Worm (Caenorhabditis elegans): ENCODE measurements around the gene K02H11.9.

- TF ChIP-seq snpc-4 (tag; optimal IDR thresholded peaks at IDR 0.05), result no peak
- no peak for TF ChIP-seq sptf-1 (tag; optimal IDR thresholded peaks at IDR 0.05)
- TF ChIP-seq unc-62 (GFP tag; optimal IDR thresholded peaks at IDR 0.05), result no peak
- TF ChIP-seq ztf-11 (tag; optimal IDR thresholded peaks at IDR 0.05), result no peak
Observed at ce11 chrV:1488642-1489041, 48.2 kb downstream of the K02H11.9 start.

All from whole organism, mixed stage, embryonic.